Fruit fly (Drosophila melanogaster): ENCODE data around the gene Nrg.

DNA sequence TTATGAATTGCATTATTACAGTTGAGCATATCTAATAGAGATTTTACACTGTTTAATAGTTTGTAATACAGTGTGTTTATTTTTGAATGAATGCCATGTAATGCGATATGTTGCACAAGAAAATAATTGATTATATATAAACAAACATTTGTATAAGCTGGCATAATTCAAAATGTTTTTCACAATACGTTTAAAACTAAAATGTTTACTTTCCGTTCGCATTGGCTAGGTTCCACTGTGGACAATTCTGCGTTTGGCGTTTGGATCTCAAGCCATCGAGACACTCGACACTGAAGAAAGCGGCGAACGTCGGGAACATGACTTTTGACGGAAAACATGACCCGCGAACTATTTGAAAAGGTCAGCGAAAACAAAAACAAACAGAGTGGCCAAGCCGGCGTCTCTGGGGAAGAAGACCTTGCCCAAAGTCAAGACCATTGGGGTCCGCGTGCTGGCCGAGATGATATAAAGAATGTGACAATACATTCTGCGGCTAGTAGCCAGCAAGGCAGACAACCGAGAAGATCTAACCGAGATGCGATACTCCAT, 43.8 kb upstream of the Nrg start, which contains the start of gene Cp7Fb:
- TF ChIP-seq Mnt (GFP tag; optimal IDR thresholded peaks at IDR 0.05) = no peak
- TF ChIP-seq kay (GFP tag; ENCODE audit: borderline replicate concordance) = no peak
- TF ChIP-seq CG5204 (GFP tag; optimal IDR thresholded peaks at IDR 0.05) = no peak
- no peak for TF ChIP-seq CG7045 (GFP tag; optimal IDR thresholded peaks at IDR 0.05)
- TF ChIP-seq toe (GFP tag; optimal IDR thresholded peaks at IDR 0.05) = no peak
- peak; percentile 35 for TF ChIP-seq CG14711 (tag; optimal IDR thresholded peaks at IDR 0.05)
- no peak for TF ChIP-seq Clk (GFP tag; optimal IDR thresholded peaks at IDR 0.05)
- no peak for TF ChIP-seq cnc (optimal IDR thresholded peaks at IDR 0.05)
- no peak for TF ChIP-seq CG12768 (GFP tag; optimal IDR thresholded peaks at IDR 0.05)
- TF ChIP-seq CG33017 (tag; optimal IDR thresholded peaks at IDR 0.05) = no peak
- TF ChIP-seq CG7101 (tag; optimal IDR thresholded peaks at IDR 0.05) = no peak
- TF ChIP-seq Hr96 (GFP tag; optimal IDR thresholded peaks at IDR 0.05) = no peak
- TF ChIP-seq tj (GFP tag; optimal IDR thresholded peaks at IDR 0.05) = peak; percentile 35
- TF ChIP-seq ovo (GFP tag; optimal IDR thresholded peaks at IDR 0.05) = no peak
